Worm (Caenorhabditis elegans): Measurements from ENCODE around the gene Y51H7BR.7.

ce11 chrII:1567646-1568045 lies 42.2 kb upstream of the Y51H7BR.7 start, which contains the start of gene K05F6.8:
- TF ChIP-seq hlh-1 (tag; optimal IDR thresholded peaks at IDR 0.05), result no peak
- no peak for TF ChIP-seq elt-1 (tag; optimal IDR thresholded peaks at IDR 0.05; ENCODE audit: borderline replicate concordance, insufficient read depth)
- no peak for TF ChIP-seq unc-62 (GFP tag; optimal IDR thresholded peaks at IDR 0.05)
- no peak for TF ChIP-seq snpc-4 (tag; optimal IDR thresholded peaks at IDR 0.05)
- TF ChIP-seq nhr-76 (tag; optimal IDR thresholded peaks at IDR 0.05), result no peak
- TF ChIP-seq blmp-1 (tag; optimal IDR thresholded peaks at IDR 0.05), result no peak
- TF ChIP-seq unc-39 (tag; optimal IDR thresholded peaks at IDR 0.05), result no peak
- no peak for TF ChIP-seq lin-13 (tag; optimal IDR thresholded peaks at IDR 0.05)
- no peak for TF ChIP-seq mep-1 (tag; optimal IDR thresholded peaks at IDR 0.05)
- TF ChIP-seq elt-3 (tag; optimal IDR thresholded peaks at IDR 0.05), result no peak
- TF ChIP-seq mab-5 (tag; optimal IDR thresholded peaks at IDR 0.05), result no peak
- no peak for TF ChIP-seq pha-4 (tag; optimal IDR thresholded peaks at IDR 0.05)
- TF ChIP-seq nhr-237 (tag; optimal IDR thresholded peaks at IDR 0.05), result no peak
